Worm (Caenorhabditis elegans) whole organism, early embryonic: Measurements from ENCODE around the gene F19H8.2.

Experiments used
- F13C5.2 ChIP-seq: sonication (generic microtip); optimal IDR thresholded peaks from 2 replicates; lab custom pipeline; 2017; ENCODE audit warnings: mild to moderate bottlenecking, missing genetic modification characterization, inconsistent platforms, missing compliant biosample characterization
- ama-1 ChIP-seq: fragments of 150-350 bp; optimal IDR thresholded peaks from 2 replicates; lab custom pipeline; 2014
- ceh-13 ChIP-seq: fragments of 200-800 bp; sonication (Bioruptor generic); optimal IDR thresholded peaks from 2 replicates; lab custom pipeline; 2018; ENCODE audit warnings: mild to moderate bottlenecking, missing genetic modification characterization, missing compliant biosample characterization
- ceh-36 ChIP-seq: sonication (generic microtip); optimal IDR thresholded peaks from 2 replicates; lab custom pipeline; 2016; ENCODE audit warnings: missing genetic modification characterization, inconsistent platforms, missing compliant biosample characterization
- flt-1 ChIP-seq: fragments of 200-800 bp; sonication (Bioruptor generic); IDR thresholded peaks from 2 replicates; pipeline ENCODE4 v1.3.6; 2022; ENCODE audit warnings: missing genetic modification characterization, missing compliant biosample characterization
- hmg-4 ChIP-seq: fragments of 200-800 bp; sonication (Bioruptor generic); optimal IDR thresholded peaks from 2 replicates; lab custom pipeline; 2018; ENCODE audit warnings: mild to moderate bottlenecking, missing genetic modification characterization, missing compliant biosample characterization
- scrt-1 ChIP-seq: fragments of 200-800 bp; sonication (Bioruptor generic); IDR thresholded peaks from 2 replicates; pipeline ENCODE4 v1.3.6; 2022; ENCODE audit warnings: missing genetic modification characterization, missing compliant biosample characterization
- tbx-11 ChIP-seq: fragments of 200-800 bp; sonication (Bioruptor generic); IDR thresholded peaks from 2 replicates; pipeline ENCODE4 v1.3.6; 2022; ENCODE audit warnings: missing genetic modification characterization, missing compliant biosample characterization

ce11 chrII:14602735-14603134, 2.9 kb downstream of the F19H8.2 start:
- TF ChIP-seq tbx-11 (GFP tag; lab: Robert Waterston, UW), result no peak
- TF ChIP-seq scrt-1 (GFP tag; lab: Robert Waterston, UW), result no peak
- TF ChIP-seq ceh-36 (tag; lab: Kevin White, UChicago), result no peak
- TF ChIP-seq flt-1 (GFP tag; lab: Robert Waterston, UW), result no peak
- TF ChIP-seq hmg-4, result no peak
- TF ChIP-seq ceh-13 (GFP tag; lab: Kevin White, UChicago), result no peak
- no peak for TF ChIP-seq F13C5.2
- TF ChIP-seq ama-1 (lab: Kevin White, UChicago), result no peak
